Fruit fly (Drosophila melanogaster): Measurements from ENCODE around the gene CG42342.

DNA sequence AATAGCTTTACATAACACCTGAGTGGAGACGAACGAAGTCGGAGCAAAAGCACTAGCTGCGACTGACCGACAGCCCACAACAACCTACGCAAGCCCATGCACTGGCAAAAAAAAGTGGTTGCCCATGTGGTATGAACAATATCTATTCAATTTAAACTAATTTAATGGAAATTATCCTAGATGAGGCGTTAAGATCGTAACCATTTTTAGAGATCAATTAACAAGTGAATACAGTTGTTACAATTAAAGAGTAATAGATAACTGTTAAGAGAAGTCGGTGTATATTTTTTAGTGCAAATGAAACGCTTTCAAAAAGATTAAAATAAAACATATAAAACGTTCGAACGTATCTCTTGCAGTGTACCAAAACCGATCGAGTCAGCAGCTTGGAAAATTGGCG is 6.4 kb upstream of the CG42342 start:
- TF ChIP-seq Myc (optimal IDR thresholded peaks at IDR 0.05) (no peak), Dif (GFP tag; optimal IDR thresholded peaks at IDR 0.05; ENCODE audit: partially characterized antibody) (no peak), fru (GFP tag; optimal IDR thresholded peaks at IDR 0.05) (no peak), Sp1 (GFP tag; optimal IDR thresholded peaks at IDR 0.05) (no peak), jim (GFP tag; optimal IDR thresholded peaks at IDR 0.05) (no peak), Abd-B (GFP tag; optimal IDR thresholded peaks at IDR 0.05) (no peak), OdsH (GFP tag; optimal IDR thresholded peaks at IDR 0.05) (no peak)

All from whole organism, wandering third instar larva.